Fruit fly (Drosophila melanogaster): ENCODE results near the gene CG1737.

CG1737 gene

DNA sequence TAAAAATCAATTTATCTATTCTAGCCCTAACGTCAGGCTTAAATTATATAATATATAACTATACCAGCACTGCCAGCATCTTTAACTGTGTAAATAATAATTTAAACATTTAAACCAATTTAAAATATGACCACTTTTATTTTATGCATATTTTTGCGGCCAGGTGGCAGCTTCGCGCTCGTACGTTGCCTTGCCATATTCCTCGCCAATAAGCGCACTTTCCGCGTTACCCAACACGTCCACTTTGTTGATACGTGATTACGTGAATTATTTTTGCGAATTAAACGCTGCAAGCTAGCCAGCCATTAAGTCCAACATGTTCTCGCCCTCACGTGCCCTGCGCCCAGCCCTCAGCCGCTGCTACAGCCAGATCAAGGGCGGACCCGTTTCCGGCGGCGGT is 628 bp upstream of the CG1737 start, which contains the start of gene NdufV3 (continued):
- TF ChIP-seq nmo (GFP tag; optimal IDR thresholded peaks at IDR 0.05) (peak; percentile 11), gem (tag; optimal IDR thresholded peaks at IDR 0.05) (peak; percentile 24), B-H1 (GFP tag; IDR thresholded peaks at IDR 0.05) (no peak), Hmr (GFP tag; optimal IDR thresholded peaks at IDR 0.05) (no peak), CG8478 (optimal IDR thresholded peaks at IDR 0.05) (no peak), CG13424 (tag; optimal IDR thresholded peaks at IDR 0.05) (peak; percentile 31), fd102C (GFP tag; optimal IDR thresholded peaks at IDR 0.05) (no peak), CG2120 (GFP tag; optimal IDR thresholded peaks at IDR 0.05) (peak; percentile 31), eve (GFP tag; optimal IDR thresholded peaks at IDR 0.05) (no peak), peb (GFP tag; IDR thresholded peaks at IDR 0.05) (no peak), slbo (GFP tag; IDR thresholded peaks at IDR 0.05) (peak; percentile 63), Pdp1 (GFP tag; optimal IDR thresholded peaks at IDR 0.05) (peak in 1 of 2 experiments; percentile 91), Xbp1 (GFP tag; optimal IDR thresholded peaks at IDR 0.05) (peak; percentile 30), CG11695 (GFP tag; IDR thresholded peaks at IDR 0.05) (no peak), tin (GFP tag; optimal IDR thresholded peaks at IDR 0.05) (peak; percentile 4), CG12659 (GFP tag; optimal IDR thresholded peaks at IDR 0.05) (peak; percentile 10), dpn (GFP tag; optimal IDR thresholded peaks at IDR 0.05) (peak; percentile 4 to 34), en (GFP tag; optimal IDR thresholded peaks at IDR 0.05) (no peak), cad (GFP tag; optimal IDR thresholded peaks at IDR 0.05) (no peak), MBD-R2 (GFP tag; IDR thresholded peaks at IDR 0.05) (peak; percentile 51), CG3995 (GFP tag; optimal IDR thresholded peaks at IDR 0.05) (no peak), BEAF-32 (GFP tag; optimal IDR thresholded peaks at IDR 0.05) (peak; percentile 27), Mrtf (GFP tag; IDR thresholded peaks at IDR 0.05) (no peak), Gug (GFP tag; IDR thresholded peaks at IDR 0.05) (peak; percentile 20; the same call in 1 of the 4 replicates), grau (tag; optimal IDR thresholded peaks at IDR 0.05) (peak; percentile 28), CG7987 (GFP tag; optimal IDR thresholded peaks at IDR 0.05) (peak; percentile 64), Ets65A (GFP tag) (peak; percentile 79), Elba2 (GFP tag; optimal IDR thresholded peaks at IDR 0.05) (peak; percentile 74), CG17186 (GFP tag; optimal IDR thresholded peaks at IDR 0.05) (peak; percentile 5), CG42726 (GFP tag; IDR thresholded peaks at IDR 0.05; ENCODE audit: partially characterized antibody) (no peak), Side (GFP tag; optimal IDR thresholded peaks at IDR 0.05) (no peak), Sin3A (optimal IDR thresholded peaks at IDR 0.05) (no peak), CG6813 (GFP tag; optimal IDR thresholded peaks at IDR 0.05) (no peak), CG10267 (tag; optimal IDR thresholded peaks at IDR 0.05) (peak; percentile 49), Rfx (GFP tag; IDR thresholded peaks at IDR 0.05) (peak; percentile 67), HLH4C (GFP tag; IDR thresholded peaks at IDR 0.05; ENCODE audit: partially characterized antibody) (no peak), CG7556 (GFP tag; optimal IDR thresholded peaks at IDR 0.05) (no peak), CG32767 (GFP tag; IDR thresholded peaks at IDR 0.05) (no peak), CG30403 (GFP tag; optimal IDR thresholded peaks at IDR 0.05) (peak; percentile 12), Dad (GFP tag; optimal IDR thresholded peaks at IDR 0.05) (no peak), phol (tag; optimal IDR thresholded peaks at IDR 0.05) (peak; percentile 10), CG1647 (GFP tag; optimal IDR thresholded peaks at IDR 0.05) (no peak), CG6654 (GFP tag; optimal IDR thresholded peaks at IDR 0.05) (no peak), CG9817 (tag; optimal IDR thresholded peaks at IDR 0.05) (peak; percentile 7), sug (tag; optimal IDR thresholded peaks at IDR 0.05) (peak; percentile 18), CG4617 (GFP tag; optimal IDR thresholded peaks at IDR 0.05; ENCODE audit: borderline replicate concordance) (peak; percentile 8), Antp (GFP tag; optimal IDR thresholded peaks at IDR 0.05) (no peak), Dref (GFP tag; IDR thresholded peaks at IDR 0.05) (peak; percentile 29; the same call in 1 of the 2 replicates), CG10654 (GFP tag; optimal IDR thresholded peaks at IDR 0.05) (no peak), CG3281 (GFP tag; optimal IDR thresholded peaks at IDR 0.05) (peak; percentile 1), inv (GFP tag; IDR thresholded peaks at IDR 0.05; ENCODE audit: partially characterized antibody) (no peak), CG3847 (GFP tag; IDR thresholded peaks at IDR 0.05) (peak; percentile 68)
